Fruit fly (Drosophila melanogaster): Measurements from ENCODE around the gene CG16711.

The CG16711 gene

dm6 chr3L:9678007-9678497 lies 26.1 kb upstream of the CG16711 start (continued):
- TF ChIP-seq Gug (GFP tag; IDR thresholded peaks at IDR 0.05) (no peak), Trl (optimal IDR thresholded peaks at IDR 0.05) (peak; percentile 58 to 79), Trl (GFP tag; optimal IDR thresholded peaks at IDR 0.05) (peak; percentile 5), Nf-YC (tag; optimal IDR thresholded peaks at IDR 0.05) (no peak), CG12236 (GFP tag; optimal IDR thresholded peaks at IDR 0.05) (no peak), CG2712 (tag; optimal IDR thresholded peaks at IDR 0.05) (peak; percentile 28), Dll (GFP tag; IDR thresholded peaks at IDR 0.05; ENCODE audit: partially characterized antibody) (0 out of 4 replicates have a peak, but pooled peaks have one; percentile 10), Vsx1 (GFP tag; optimal IDR thresholded peaks at IDR 0.05) (peak; percentile 50), HmgZ (tag; optimal IDR thresholded peaks at IDR 0.05) (no peak), bcd (GFP tag; optimal IDR thresholded peaks at IDR 0.05) (no peak), oc (tag; optimal IDR thresholded peaks at IDR 0.05) (no peak), kay (GFP tag; optimal IDR thresholded peaks at IDR 0.05) (peak; percentile 88), twi (tag; optimal IDR thresholded peaks at IDR 0.05) (no peak), CG33557 (GFP tag; optimal IDR thresholded peaks at IDR 0.05) (peak; percentile 22), CG10321 (GFP tag; IDR thresholded peaks at IDR 0.05) (peak; percentile 68), chinmo (GFP tag; IDR thresholded peaks at IDR 0.05; ENCODE audit: partially characterized antibody) (no peak; the same call in 3 of the 4 replicates), CG2199 (GFP tag; IDR thresholded peaks at IDR 0.05) (no peak), Ssrp (tag; optimal IDR thresholded peaks at IDR 0.05) (peak; percentile 8), nerfin-1 (tag; optimal IDR thresholded peaks at IDR 0.05) (peak; percentile 9), CG12391 (tag; optimal IDR thresholded peaks at IDR 0.05) (peak; percentile 6), CG17361 (GFP tag; IDR thresholded peaks at IDR 0.05) (0 out of 3 replicates have a peak, but pooled peaks have one; percentile 35), CG8944 (GFP tag; optimal IDR thresholded peaks at IDR 0.05) (no peak), CG18262 (tag; optimal IDR thresholded peaks at IDR 0.05) (peak; percentile 35), knrl (GFP tag; IDR thresholded peaks at IDR 0.05; ENCODE audit: partially characterized antibody) (0 out of 3 replicates have a peak, but pooled peaks have one; percentile 20), sens (GFP tag) (peak; percentile 86), toy (GFP tag; IDR thresholded peaks at IDR 0.05) (no peak), CG30403 (GFP tag; optimal IDR thresholded peaks at IDR 0.05) (no peak), Mes4 (GFP tag; optimal IDR thresholded peaks at IDR 0.05) (no peak), Pdp1 (GFP tag; optimal IDR thresholded peaks at IDR 0.05) (peak in 1 of 2 experiments; percentile 37), CG7271 (tag; optimal IDR thresholded peaks at IDR 0.05) (no peak), CG15479 (GFP tag; optimal IDR thresholded peaks at IDR 0.05) (peak; percentile 92), CG15601 (tag; optimal IDR thresholded peaks at IDR 0.05) (peak; percentile 15), gcm (GFP tag; optimal IDR thresholded peaks at IDR 0.05) (peak; percentile 21), CG1832 (GFP tag; optimal IDR thresholded peaks at IDR 0.05) (peak; percentile 69), NK7.1 (GFP tag; optimal IDR thresholded peaks at IDR 0.05) (no peak)

- no peak for TF ChIP-seq prd (optimal IDR thresholded peaks at IDR 0.05)
- no peak for TF ChIP-seq prd (GFP tag; IDR thresholded peaks at IDR 0.05)
- TF ChIP-seq CG12155 (GFP tag; optimal IDR thresholded peaks at IDR 0.05): no peak
- TF ChIP-seq Dip3 (GFP tag; optimal IDR thresholded peaks at IDR 0.05): no peak
- TF ChIP-seq Hey (tag; optimal IDR thresholded peaks at IDR 0.05): no peak
- TF ChIP-seq amos (GFP tag; IDR thresholded peaks at IDR 0.05; ENCODE audit: partially characterized antibody): peak; percentile 57; the same call in 1 of the 2 replicates
- no peak for TF ChIP-seq kni (GFP tag; optimal IDR thresholded peaks at IDR 0.05)
- TF ChIP-seq fu2 (GFP tag; optimal IDR thresholded peaks at IDR 0.05): no peak
- no peak for TF ChIP-seq unpg (GFP tag; optimal IDR thresholded peaks at IDR 0.05)
- TF ChIP-seq pita (GFP tag; optimal IDR thresholded peaks at IDR 0.05): no peak
- no peak for TF ChIP-seq gem (tag; optimal IDR thresholded peaks at IDR 0.05)
- TF ChIP-seq Deaf1 (tag; optimal IDR thresholded peaks at IDR 0.05): no peak
- TF ChIP-seq CG33213 (GFP tag; optimal IDR thresholded peaks at IDR 0.05): no peak
- no peak for TF ChIP-seq Xrp1 (GFP tag; IDR thresholded peaks at IDR 0.05)
- no peak for TF ChIP-seq CG4404 (GFP tag; IDR thresholded peaks at IDR 0.05)
- TF ChIP-seq CG32772 (GFP tag; IDR thresholded peaks at IDR 0.05): no peak
- TF ChIP-seq YL-1 (GFP tag; optimal IDR thresholded peaks at IDR 0.05): no peak
- TF ChIP-seq MESR4 (GFP tag; optimal IDR thresholded peaks at IDR 0.05): peak; percentile 29
Observed at dm6 chr3L:9678994-9679393, 25.1 kb upstream of the CG16711 start, which contains the start of the genes fry and CG16717. Gene fry (minus strand): TSS chr3L:9679103. Gene CG16717 (plus strand): TSS chr3L:9679201.

Data from whole organism, embryonic.